Worm (Caenorhabditis elegans) whole organism, L4 larva: ENCODE data around the gene Y41C4A.6.
A peak's percentile ranks its signal among the peaks of the same experiment; 100 is the strongest.

ENCODE experiments used
- D1046.2 ChIP-seq: fragments of 200-800 bp; sonication (Bioruptor generic); IDR thresholded peaks from 2 replicates; pipeline ENCODE4 v1.3.6; 2022; ENCODE audit warnings: missing genetic modification characterization, missing compliant biosample characterization
- F10B5.3 ChIP-seq: sonication (generic microtip); optimal IDR thresholded peaks from 2 replicates; lab custom pipeline; 2016; ENCODE audit warnings: mild to moderate bottlenecking, missing genetic modification characterization, missing compliant biosample characterization
- F26F4.8 ChIP-seq: fragments of 200-800 bp; sonication (Bioruptor generic); conservative IDR thresholded peaks from 2 replicates; pipeline ENCODE4 v1.3.6; 2022; ENCODE audit warnings: missing genetic modification characterization, missing compliant biosample characterization
- F37D6.2 ChIP-seq: sonication (generic microtip); optimal IDR thresholded peaks from 2 replicates; lab custom pipeline; 2016; ENCODE audit warnings: mild to moderate bottlenecking, missing genetic modification characterization, missing compliant biosample characterization
- F49E8.2 ChIP-seq: sonication (generic microtip); optimal IDR thresholded peaks from 2 replicates; lab custom pipeline; 2016; ENCODE audit warnings: missing compliant biosample characterization, mild to moderate bottlenecking, missing genetic modification characterization, borderline replicate concordance
- T20F7.1 ChIP-seq: fragments of 200-800 bp; sonication (Bioruptor generic); optimal IDR thresholded peaks from 2 replicates; lab custom pipeline; 2018; ENCODE audit warnings: mild to moderate bottlenecking, missing genetic modification characterization, missing compliant biosample characterization
- aha-1 ChIP-seq: fragments of 150-350 bp; peaks from one replicate; lab custom pipeline; 2014; ENCODE audit warnings: missing biosample characterization, missing genetic modification characterization
- arid-1 ChIP-seq: fragments of 200-800 bp; sonication (Bioruptor generic); conservative IDR thresholded peaks from 2 replicates; pipeline ENCODE4 v1.3.6; 2022; ENCODE audit warnings: missing genetic modification reagents, missing genetic modification characterization, missing compliant biosample characterization
- ceh-28 ChIP-seq: fragments of 150-350 bp; optimal IDR thresholded peaks from 2 replicates; lab custom pipeline; 2014; ENCODE audit warnings: missing biosample characterization, missing genetic modification reagents, missing genetic modification characterization
- ceh-62 ChIP-seq: sonication (generic microtip); optimal IDR thresholded peaks from 2 replicates; lab custom pipeline; 2017; ENCODE audit warnings: missing biosample characterization, missing genetic modification characterization
- daf-12 ChIP-seq: fragments of 150-350 bp; optimal IDR thresholded peaks from 2 replicates; lab custom pipeline; 2014; ENCODE audit warnings: missing biosample characterization, missing genetic modification reagents, missing genetic modification characterization
- dmd-9 ChIP-seq: fragments of 200-800 bp; sonication (Bioruptor generic); IDR thresholded peaks from 2 replicates; pipeline ENCODE4 v1.3.6; 2022; ENCODE audit warnings: missing genetic modification reagents, missing genetic modification characterization, missing compliant biosample characterization
- dpl-1 ChIP-seq: fragments of 150-350 bp; optimal IDR thresholded peaks from 2 replicates; lab custom pipeline; 2014; ENCODE audit warnings: missing biosample characterization, missing genetic modification reagents, missing genetic modification characterization
- egl-27 ChIP-seq: sonication (generic microtip); optimal IDR thresholded peaks from 3 replicates; lab custom pipeline; 2017; ENCODE audit warnings: missing biosample characterization, missing genetic modification reagents, missing genetic modification characterization
- egl-43 ChIP-seq: fragments of 200-800 bp; sonication (Bioruptor generic); IDR thresholded peaks from 2 replicates; pipeline ENCODE4 v1.3.6; 2022; ENCODE audit warnings: missing genetic modification reagents, missing genetic modification characterization, missing compliant biosample characterization
- fos-1 ChIP-seq: fragments of 150-350 bp; optimal IDR thresholded peaks from 2 replicates; lab custom pipeline; 2014; ENCODE audit warnings: missing biosample characterization, missing genetic modification characterization
- gei-8 ChIP-seq: fragments of 200-800 bp; sonication (Bioruptor generic); optimal IDR thresholded peaks from 2 replicates; lab custom pipeline; 2018; ENCODE audit warnings: mild to moderate bottlenecking, missing genetic modification characterization, missing compliant biosample characterization
- hlh-11 ChIP-seq: fragments of 200-800 bp; sonication (Bioruptor generic); optimal IDR thresholded peaks from 2 replicates; lab custom pipeline; 2018; ENCODE audit warnings: mild to moderate bottlenecking, missing genetic modification characterization, missing compliant biosample characterization
- lim-7 ChIP-seq: fragments of 200-800 bp; sonication (Bioruptor generic); IDR thresholded peaks from 2 replicates; pipeline ENCODE4 v1.3.6; 2022; ENCODE audit warnings: missing genetic modification characterization, missing compliant biosample characterization
- lin-13 ChIP-seq: fragments of 150-350 bp; optimal IDR thresholded peaks from 2 replicates; lab custom pipeline; 2014; ENCODE audit warnings: missing biosample characterization, missing genetic modification reagents, missing genetic modification characterization
- lin-29 ChIP-seq: fragments of 200-800 bp; sonication (Bioruptor generic); IDR thresholded peaks from 2 replicates; pipeline ENCODE4 v1.3.6; 2022; ENCODE audit warnings: missing genetic modification reagents, missing genetic modification characterization, missing compliant biosample characterization
- lir-3 ChIP-seq: sonication (generic microtip); optimal IDR thresholded peaks from 2 replicates; lab custom pipeline; 2016; ENCODE audit warnings: mild to moderate bottlenecking, missing genetic modification characterization, missing compliant biosample characterization
- mdl-1 ChIP-seq, 2 experiments: fragments of 150-350 bp in 1 of 2; sonication (generic microtip) in 1 of 2; optimal IDR thresholded peaks; 2 replicates each; lab custom pipeline; 2014 to 2017; ENCODE audit warnings: missing biosample characterization in 2 of 2, missing genetic modification characterization in 2 of 2
- mes-2 ChIP-seq: sonication (generic microtip); optimal IDR thresholded peaks from 2 replicates; lab custom pipeline; 2016; ENCODE audit warnings: missing genotype, mild to moderate bottlenecking, missing genetic modification characterization, missing compliant biosample characterization; ENCODE audit not compliant: poor library complexity, severe bottlenecking
- nhr-102 ChIP-seq: sonication (generic microtip); optimal IDR thresholded peaks from 2 replicates; lab custom pipeline; 2016; ENCODE audit warnings: mild to moderate bottlenecking, missing genetic modification characterization, moderate library complexity, missing compliant biosample characterization
- nhr-111 ChIP-seq: fragments of 200-800 bp; sonication (Bioruptor generic); optimal IDR thresholded peaks from 2 replicates; lab custom pipeline; 2018; ENCODE audit warnings: mild to moderate bottlenecking, missing genetic modification characterization, missing compliant biosample characterization
- nhr-42 ChIP-seq: fragments of 200-800 bp; sonication (Bioruptor generic); IDR thresholded peaks from 2 replicates; pipeline ENCODE4 v1.3.6; 2022; ENCODE audit warnings: missing genetic modification characterization, missing compliant biosample characterization
- nhr-48 ChIP-seq: sonication (generic microtip); optimal IDR thresholded peaks from 2 replicates; lab custom pipeline; 2016; ENCODE audit warnings: mild to moderate bottlenecking, missing genetic modification characterization, missing compliant biosample characterization
- nhr-76 ChIP-seq: fragments of 150-350 bp; optimal IDR thresholded peaks from 2 replicates; lab custom pipeline; 2014; ENCODE audit warnings: missing biosample characterization, missing genetic modification characterization
- pha-4 ChIP-seq, 2 experiments: fragments of 150-350 bp in 1 of 2; fragments of 200-800 bp in 1 of 2; sonication (Bioruptor generic) in 1 of 2; IDR thresholded peaks in 1 of 2; optimal IDR thresholded peaks in 1 of 2; 2 replicates each; pipeline versions ENCODE4 v1.3.6 to Lab custom; 2014 to 2022; ENCODE audit warnings: missing genetic modification characterization in 2 of 2, missing genetic modification reagents in 2 of 2, missing biosample characterization in 1 of 2, missing compliant biosample characterization in 1 of 2
- pqm-1 ChIP-seq: sonication (generic microtip); optimal IDR thresholded peaks from 2 replicates; lab custom pipeline; 2017; ENCODE audit warnings: missing biosample characterization, missing genetic modification characterization
- saeg-2 ChIP-seq: fragments of 200-800 bp; sonication (Bioruptor generic); IDR thresholded peaks from 2 replicates; pipeline ENCODE4 v1.3.6; 2022; ENCODE audit warnings: missing genetic modification reagents, missing genetic modification characterization, missing compliant biosample characterization
- sdz-12 ChIP-seq: fragments of 200-800 bp; sonication (Bioruptor generic); optimal IDR thresholded peaks from 2 replicates; lab custom pipeline; 2018; ENCODE audit warnings: mild to moderate bottlenecking, missing genetic modification characterization, missing compliant biosample characterization
- set-16 ChIP-seq: fragments of 200-800 bp; sonication (Bioruptor generic); IDR thresholded peaks from 2 replicates; pipeline ENCODE4 v1.3.6; 2022; ENCODE audit warnings: missing genetic modification reagents, missing genetic modification characterization, missing compliant biosample characterization
- snpc-1.2 ChIP-seq: fragments of 200-800 bp; sonication (Bioruptor generic); IDR thresholded peaks from 2 replicates; pipeline ENCODE4 v1.3.6; 2022; ENCODE audit warnings: missing genetic modification reagents, missing genetic modification characterization, missing compliant biosample characterization
- snpc-4 ChIP-seq: fragments of 150-350 bp; optimal IDR thresholded peaks from 2 replicates; lab custom pipeline; 2014; ENCODE audit warnings: missing biosample characterization, missing genetic modification characterization
- spr-1 ChIP-seq: sonication (generic microtip); optimal IDR thresholded peaks from 2 replicates; lab custom pipeline; 2016; ENCODE audit warnings: mild to moderate bottlenecking, missing genetic modification characterization, missing compliant biosample characterization
- spr-3 ChIP-seq: fragments of 200-800 bp; sonication (Bioruptor generic); optimal IDR thresholded peaks from 2 replicates; lab custom pipeline; 2018; ENCODE audit warnings: mild to moderate bottlenecking, missing genetic modification characterization, missing compliant biosample characterization
- tra-1 ChIP-seq: fragments of 200-800 bp; sonication (Bioruptor generic); IDR thresholded peaks from 2 replicates; pipeline ENCODE4 v1.3.6; 2022; ENCODE audit warnings: missing genetic modification reagents, missing genetic modification characterization, missing compliant biosample characterization
- unc-130 ChIP-seq: sonication (generic microtip); optimal IDR thresholded peaks from 2 replicates; lab custom pipeline; 2016; ENCODE audit warnings: missing genetic modification reagents, missing genetic modification characterization, missing compliant biosample characterization
- zip-11 ChIP-seq: fragments of 200-800 bp; sonication (Bioruptor generic); IDR thresholded peaks from 2 replicates; pipeline ENCODE4 v1.3.6; 2022; ENCODE audit warnings: missing genetic modification characterization, missing compliant biosample characterization
- zip-2 ChIP-seq: fragments of 150-350 bp; optimal IDR thresholded peaks from 2 replicates; lab custom pipeline; 2014; ENCODE audit warnings: missing biosample characterization, missing genetic modification characterization
- ztf-7 ChIP-seq: fragments of 150-350 bp; optimal IDR thresholded peaks from 2 replicates; lab custom pipeline; 2014; ENCODE audit warnings: missing biosample characterization, missing genetic modification characterization

Gene Y41C4A.6

DNA sequence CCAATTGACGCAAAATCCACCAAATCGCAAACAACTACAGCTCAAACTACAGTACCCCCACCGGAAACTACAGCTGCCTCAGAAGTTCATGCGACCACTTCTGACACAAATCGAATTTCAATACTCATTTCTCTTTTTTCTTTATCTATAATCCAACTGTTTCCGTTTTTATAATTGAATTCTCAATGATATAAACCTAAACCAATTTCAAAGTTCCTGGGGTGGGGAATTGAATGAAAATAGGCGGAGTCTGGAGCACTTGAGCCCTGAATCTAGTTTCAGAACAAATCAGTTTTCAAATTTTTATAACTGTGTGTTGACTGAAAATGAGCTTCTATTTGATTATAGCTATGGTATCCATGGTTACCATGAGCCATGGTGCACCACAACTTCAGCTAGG, at the start of gene Y41C4A.6:
Gene Y41C4A.6, plus strand, starts transcription at position 301 of the 400 bp plus-strand sequence.
- TF ChIP-seq arid-1 (GFP tag; lab: Robert Waterston, UW) = no peak
- no peak for TF ChIP-seq mdl-1 (tag; optimal IDR thresholded peaks at IDR 0.05; lab: Kevin White, UChicago)
- TF ChIP-seq saeg-2 = no peak
- no peak for TF ChIP-seq snpc-4 (tag; lab: Kevin White, UChicago)
- no peak for TF ChIP-seq sdz-12 (GFP tag; lab: Kevin White, UChicago)
- TF ChIP-seq, all 104 proteins: peak for 0

DNA sequence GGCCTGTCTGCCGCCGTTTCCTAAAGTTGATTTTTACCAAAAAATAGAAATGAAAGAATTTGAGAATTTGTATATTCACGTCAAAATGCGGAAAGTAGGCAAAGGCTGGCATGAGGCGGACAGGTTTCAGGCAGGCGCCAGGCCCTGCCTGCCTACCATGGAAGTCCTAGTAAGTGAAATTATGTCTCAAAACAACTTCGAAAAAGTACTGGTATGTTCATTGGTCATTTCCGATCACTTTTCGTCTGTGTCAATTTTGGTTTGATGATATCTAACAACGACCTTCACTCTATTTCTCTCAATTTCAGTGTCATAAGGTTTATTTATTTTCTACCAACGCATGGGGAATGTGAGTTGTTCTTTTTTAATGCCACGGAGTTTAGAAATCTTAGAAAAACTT, 46.2 kb upstream of the Y41C4A.6 start, which contains the start of gene faah-6:
Gene faah-6, plus strand, starts transcription at position 301 of the 400 bp plus-strand sequence.
- no peak for TF ChIP-seq lin-13
- peak; percentile 76 for TF ChIP-seq aha-1 (tag; lab: Kevin White, UChicago)
- no peak for TF ChIP-seq nhr-42 (GFP tag; lab: Robert Waterston, UW)
- no peak for TF ChIP-seq spr-3 (GFP tag; lab: Kevin White, UChicago)
- TF ChIP-seq F10B5.3 = no peak
- no peak for TF ChIP-seq egl-27 (tag; lab: Kevin White, UChicago)
- no peak for TF ChIP-seq egl-43
- TF ChIP-seq ztf-7 (tag; lab: Kevin White, UChicago) = no peak
- TF ChIP-seq hlh-11 (tag; lab: Kevin White, UChicago) = no peak
- TF ChIP-seq, all 104 proteins: peak for 1

DNA sequence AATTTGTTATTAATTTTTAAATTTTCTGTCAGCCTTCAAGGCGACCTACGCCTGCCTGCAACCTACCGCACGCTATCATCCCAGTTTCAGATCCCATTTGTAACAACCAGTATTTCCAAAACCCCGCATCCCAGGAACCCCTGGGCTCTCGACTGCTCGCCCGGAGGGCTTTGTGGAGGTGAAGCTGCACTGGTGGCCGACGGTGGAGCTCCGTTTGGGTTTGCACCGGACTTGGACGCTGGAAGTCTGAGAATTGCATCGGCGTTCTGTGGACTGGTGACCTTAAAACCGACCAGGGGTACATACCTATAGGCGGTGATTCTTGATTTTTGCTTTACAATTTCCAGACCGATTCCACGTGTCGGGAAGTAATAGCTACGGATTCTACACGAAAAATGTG, 44.9 kb upstream of the Y41C4A.6 start:
- TF ChIP-seq zip-2 (tag; lab: Kevin White, UChicago) = no peak
- TF ChIP-seq set-16 (GFP tag; lab: Robert Waterston, UW) = peak; percentile 81
- TF ChIP-seq D1046.2 (GFP tag; lab: Robert Waterston, UW) = 0 out of 2 replicates have a peak, but pooled peaks have one; percentile 18
- no peak for TF ChIP-seq dpl-1 (GFP tag; lab: Kevin White, UChicago)

DNA sequence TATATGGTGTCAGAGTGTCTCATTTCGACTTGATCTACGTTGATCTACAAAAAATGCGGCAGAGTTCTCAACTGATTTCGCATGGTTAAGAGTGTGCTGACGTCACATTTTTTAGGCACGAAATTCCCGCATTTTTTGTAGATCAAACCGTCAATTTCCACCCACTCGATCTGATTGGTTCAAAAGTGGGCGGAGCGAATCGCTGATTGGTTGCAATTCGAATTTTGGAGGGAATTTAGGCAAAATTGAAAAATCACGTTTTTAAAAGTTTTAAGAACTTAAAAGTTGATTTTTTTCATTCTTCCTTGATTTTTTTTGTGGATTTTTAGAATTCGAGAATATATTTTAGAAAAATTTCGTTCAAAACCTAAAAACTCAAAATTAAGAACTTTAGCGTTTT, 40.0 kb upstream of the Y41C4A.6 start:
- TF ChIP-seq daf-12 (tag; lab: Kevin White, UChicago) (no peak), arid-1 (GFP tag; lab: Robert Waterston, UW) (no peak), nhr-42 (GFP tag; lab: Robert Waterston, UW) (no peak), zip-11 (GFP tag; lab: Robert Waterston, UW) (no peak), F37D6.2 (tag; lab: Kevin White, UChicago) (no peak), nhr-76 (tag; lab: Kevin White, UChicago) (no peak), spr-1 (tag; lab: Kevin White, UChicago) (no peak), mes-2 (tag; lab: Kevin White, UChicago) (no peak), tra-1 (no peak), lim-7 (GFP tag; lab: Robert Waterston, UW) (no peak), ceh-62 (tag; lab: Kevin White, UChicago) (no peak), unc-130 (GFP tag; lab: Kevin White, UChicago) (no peak), lin-29 (GFP tag; lab: Robert Waterston, UW) (no peak), gei-8 (GFP tag; lab: Kevin White, UChicago) (no peak)

DNA sequence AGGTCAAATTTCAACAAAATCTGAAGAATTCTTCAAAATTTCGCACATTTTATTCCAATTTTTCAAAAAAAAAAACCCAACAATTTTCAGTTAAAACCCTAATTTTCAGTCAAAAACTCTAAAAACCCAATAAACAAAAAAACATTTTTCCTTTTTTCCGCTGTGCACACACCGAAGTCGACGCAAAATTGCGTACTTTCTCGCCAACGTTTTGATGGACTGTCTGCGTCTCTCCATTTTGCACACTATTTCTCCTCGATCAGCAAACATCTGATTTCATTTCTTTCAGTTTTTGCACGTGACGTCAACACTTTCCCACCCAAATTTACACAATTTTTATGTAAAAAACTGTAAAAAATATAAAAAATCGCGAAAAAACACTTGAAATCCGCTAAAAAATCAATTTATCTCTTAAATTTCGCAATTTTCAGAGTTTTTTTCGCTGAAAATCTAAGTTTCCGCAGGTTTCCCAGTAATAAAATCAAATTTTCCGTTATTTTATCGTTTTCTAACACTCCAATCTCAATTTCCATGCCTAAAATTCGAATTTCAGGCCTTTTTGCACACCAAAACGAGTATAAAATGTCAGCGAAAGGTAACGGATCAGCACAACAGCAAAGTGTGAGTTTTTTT, 39.1 kb upstream of the Y41C4A.6 start, which contains the start of gene crh-1:
Gene crh-1, plus strand, starts transcription at position 583 of the 633 bp plus-strand sequence.
- TF ChIP-seq T20F7.1 (GFP tag; lab: Kevin White, UChicago) = no peak
- TF ChIP-seq daf-12 (tag; lab: Kevin White, UChicago) = no peak
- TF ChIP-seq nhr-76 (tag; lab: Kevin White, UChicago) = no peak
- TF ChIP-seq snpc-1.2 (GFP tag; lab: Robert Waterston, UW) = no peak
- no peak for TF ChIP-seq ceh-28 (tag; lab: Kevin White, UChicago)
- no peak for TF ChIP-seq sdz-12 (GFP tag; lab: Kevin White, UChicago)
- TF ChIP-seq dmd-9 (GFP tag; lab: Robert Waterston, UW) = 0 out of 2 replicates have a peak, but pooled peaks have one; percentile 58
- no peak for TF ChIP-seq pqm-1 (tag; lab: Kevin White, UChicago)
- no peak for TF ChIP-seq ceh-62 (tag; lab: Kevin White, UChicago)
- no peak for TF ChIP-seq nhr-48 (tag; lab: Kevin White, UChicago)
- TF ChIP-seq F49E8.2 (tag; lab: Kevin White, UChicago) = no peak
- TF ChIP-seq fos-1 (tag; lab: Kevin White, UChicago) = no peak
- no peak for TF ChIP-seq nhr-111 (GFP tag; lab: Kevin White, UChicago)
- no peak for TF ChIP-seq lir-3 (tag; lab: Kevin White, UChicago)
- no peak for TF ChIP-seq F26F4.8 (GFP tag; lab: Robert Waterston, UW)
- no peak for TF ChIP-seq nhr-42 (GFP tag; lab: Robert Waterston, UW)
- TF ChIP-seq nhr-102 (tag; lab: Kevin White, UChicago) = peak; percentile 63
- TF ChIP-seq pha-4 (GFP tag; IDR thresholded peaks at IDR 0.05; lab: Robert Waterston, UW) = 0 out of 2 replicates have a peak, but pooled peaks have one; percentile 60
- peak; percentile 57 for TF ChIP-seq pha-4 (tag; optimal IDR thresholded peaks at IDR 0.05; lab: Kevin White, UChicago)
